Worm (Caenorhabditis elegans): ENCODE data around the gene T22B2.1.

Gene T22B2.1

DNA sequence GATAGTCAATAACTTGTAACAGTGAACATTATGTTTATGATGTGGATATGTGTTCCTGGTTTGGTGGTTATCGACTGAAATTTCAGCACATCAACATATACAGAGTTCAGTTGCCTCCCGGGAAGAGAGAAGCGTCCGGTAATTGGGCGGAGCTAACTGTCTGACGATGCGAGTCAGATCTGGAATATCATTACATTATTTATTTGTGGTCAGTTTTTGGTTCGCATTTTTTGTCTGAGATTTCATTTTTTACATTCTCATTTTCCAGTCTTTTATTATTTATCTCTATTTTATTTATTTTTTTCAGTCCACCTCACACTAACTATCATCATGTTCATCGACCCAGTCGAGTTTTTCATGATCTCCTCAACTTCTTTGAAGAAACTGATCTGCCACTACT lies at the start of gene T22B2.1:
Gene T22B2.1 (plus strand): TSS at position 301 of the 400 bp plus-strand sequence.
- TF ChIP-seq nhr-21 (tag; optimal IDR thresholded peaks at IDR 0.05), result no peak
- no peak for TF ChIP-seq nhr-10 (tag; optimal IDR thresholded peaks at IDR 0.05)
- TF ChIP-seq lin-11 (tag; optimal IDR thresholded peaks at IDR 0.05), result no peak
- TF ChIP-seq sem-4 (tag; optimal IDR thresholded peaks at IDR 0.05), result no peak
- TF ChIP-seq ceh-16 (tag; optimal IDR thresholded peaks at IDR 0.05), result no peak
- TF ChIP-seq lsy-2 (tag; optimal IDR thresholded peaks at IDR 0.05), result no peak
- no peak for TF ChIP-seq nhr-23 (tag; optimal IDR thresholded peaks at IDR 0.05)
- TF ChIP-seq nhr-6 (tag; optimal IDR thresholded peaks at IDR 0.05), result no peak
- no peak for TF ChIP-seq dmd-4 (tag; optimal IDR thresholded peaks at IDR 0.05)
- TF ChIP-seq aly-2 (tag; optimal IDR thresholded peaks at IDR 0.05), result no peak

DNA sequence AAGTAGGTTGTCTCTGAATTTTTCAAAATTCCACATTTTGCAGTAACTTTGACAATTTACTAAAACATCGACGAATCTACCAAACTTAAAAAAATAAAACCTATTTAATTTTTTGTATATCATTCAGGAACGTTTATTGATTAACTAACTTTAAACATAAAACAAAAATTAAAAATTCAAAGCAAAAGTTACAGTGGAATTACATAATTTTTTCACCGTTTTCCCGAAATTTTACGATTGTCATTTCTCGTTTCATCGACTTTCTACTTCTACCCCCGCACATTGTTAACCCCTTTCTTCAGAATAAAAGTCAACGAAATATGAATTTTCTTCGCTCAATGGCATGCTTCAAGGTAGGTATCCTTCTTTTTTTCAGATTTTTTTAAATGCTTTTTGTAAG lies 47.6 kb upstream of the T22B2.1 start, which contains the start of gene F47F2.1:
Gene F47F2.1 (plus strand): TSS at position 301 of the 400 bp plus-strand sequence.
- TF ChIP-seq nhr-25 (tag; optimal IDR thresholded peaks at IDR 0.05) (no peak), dmd-4 (tag; optimal IDR thresholded peaks at IDR 0.05) (no peak), peb-1 (tag; optimal IDR thresholded peaks at IDR 0.05) (no peak), nhr-77 (tag; optimal IDR thresholded peaks at IDR 0.05) (no peak), snpc-4 (tag; optimal IDR thresholded peaks at IDR 0.05) (no peak), unc-55 (GFP tag; optimal IDR thresholded peaks at IDR 0.05) (no peak), nhr-6 (tag; optimal IDR thresholded peaks at IDR 0.05) (no peak), ZK546.5 (tag; optimal IDR thresholded peaks at IDR 0.05) (no peak), lin-13 (GFP tag; optimal IDR thresholded peaks at IDR 0.05) (no peak), mab-5 (tag; optimal IDR thresholded peaks at IDR 0.05) (no peak), unc-62 (GFP tag; optimal IDR thresholded peaks at IDR 0.05) (no peak), nhr-21 (tag; optimal IDR thresholded peaks at IDR 0.05) (no peak), nhr-23 (tag; optimal IDR thresholded peaks at IDR 0.05) (no peak), elt-1 (tag; optimal IDR thresholded peaks at IDR 0.05) (no peak), C34F6.9 (tag; optimal IDR thresholded peaks at IDR 0.05) (no peak), elt-3 (tag; optimal IDR thresholded peaks at IDR 0.05) (no peak), mbf-1 (tag; optimal IDR thresholded peaks at IDR 0.05) (no peak), Y55F3AM.14 (GFP tag; optimal IDR thresholded peaks at IDR 0.05) (no peak)

- TF ChIP-seq sma-3 (GFP tag; optimal IDR thresholded peaks at IDR 0.05) (no peak), nhr-21 (tag; optimal IDR thresholded peaks at IDR 0.05) (no peak), ztf-11 (tag; optimal IDR thresholded peaks at IDR 0.05) (no peak), nhr-25 (tag; optimal IDR thresholded peaks at IDR 0.05) (no peak), R02D3.7 (tag; optimal IDR thresholded peaks at IDR 0.05) (no peak), dmd-4 (tag; optimal IDR thresholded peaks at IDR 0.05) (no peak)
These were observed 38.3 kb upstream of the T22B2.1 start for ce11 chrX:3887595-3887994.

ce11 chrX:3895577-3895976 lies 30.3 kb upstream of the T22B2.1 start, which contains the start of gene F47F2.3:
TSS of gene F47F2.3 (minus strand) at chrX:3895677.
- no peak for TF ChIP-seq ztf-11 (tag; optimal IDR thresholded peaks at IDR 0.05)
- no peak for TF ChIP-seq F13H6.1 (tag; optimal IDR thresholded peaks at IDR 0.05)
- no peak for TF ChIP-seq sem-4 (tag; optimal IDR thresholded peaks at IDR 0.05)
- TF ChIP-seq nhr-25 (tag; optimal IDR thresholded peaks at IDR 0.05), result no peak
- TF ChIP-seq lin-11 (tag; optimal IDR thresholded peaks at IDR 0.05), result no peak
- TF ChIP-seq alr-1 (tag; optimal IDR thresholded peaks at IDR 0.05), result no peak
- no peak for TF ChIP-seq mdl-1 (tag; optimal IDR thresholded peaks at IDR 0.05)
- no peak for TF ChIP-seq ztf-1 (GFP tag; conservative IDR thresholded peaks at IDR 0.05)
- TF ChIP-seq ZK546.5 (tag; optimal IDR thresholded peaks at IDR 0.05), result no peak
- no peak for TF ChIP-seq nhr-237 (tag; optimal IDR thresholded peaks at IDR 0.05)
- no peak for TF ChIP-seq blmp-1 (tag; optimal IDR thresholded peaks at IDR 0.05; ENCODE audit: insufficient read depth)
- TF ChIP-seq nhr-21 (tag; optimal IDR thresholded peaks at IDR 0.05), result no peak
- TF ChIP-seq R02D3.7 (tag; optimal IDR thresholded peaks at IDR 0.05), result no peak

DNA sequence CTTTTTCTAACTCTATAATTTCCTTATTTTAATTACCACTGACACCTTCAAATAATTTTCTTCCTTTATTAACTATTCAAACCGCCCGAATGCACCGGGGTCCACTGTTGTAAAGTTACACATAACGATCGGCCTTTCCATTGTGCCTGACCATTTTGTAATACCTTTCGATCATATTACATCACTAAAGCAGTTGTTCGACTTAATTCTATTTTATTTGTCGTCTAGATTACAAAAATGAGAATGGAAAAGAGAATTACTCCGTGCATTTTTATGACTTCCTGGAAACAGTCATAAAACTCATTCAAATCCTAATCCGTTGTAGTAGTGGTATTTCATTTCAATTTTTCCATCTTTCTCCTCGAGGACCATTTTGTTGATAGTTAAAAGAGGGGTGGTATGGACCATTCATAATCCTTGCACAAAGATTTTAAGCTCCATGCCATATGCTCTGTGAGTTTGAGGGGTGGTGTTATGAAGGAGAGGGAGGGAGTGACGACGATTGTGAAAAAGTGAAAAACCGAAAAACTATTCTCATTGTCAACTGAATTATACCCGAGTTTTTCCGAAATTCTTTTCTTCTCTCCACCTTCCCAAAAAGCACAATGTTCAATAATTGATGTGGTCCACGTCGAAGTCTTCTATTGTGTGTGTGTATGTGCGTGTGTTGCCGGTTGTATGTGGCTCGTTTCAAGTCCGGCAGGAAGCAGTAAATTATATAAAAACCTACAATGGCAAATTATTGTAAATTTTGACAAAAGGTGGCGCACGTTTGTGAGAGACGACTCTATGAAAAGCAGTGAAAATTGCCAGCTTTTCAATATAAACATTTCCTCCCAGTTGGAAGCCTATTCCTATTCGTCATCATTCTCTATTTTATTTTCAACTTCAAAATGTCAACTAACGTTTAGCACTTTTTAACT lies 27.4 kb upstream of the T22B2.1 start:
- TF ChIP-seq mab-5 (tag; optimal IDR thresholded peaks at IDR 0.05) (peak; percentile 77), nhr-77 (tag; optimal IDR thresholded peaks at IDR 0.05) (no peak), ceh-16 (tag; optimal IDR thresholded peaks at IDR 0.05) (no peak), nhr-25 (tag; optimal IDR thresholded peaks at IDR 0.05) (no peak), unc-55 (GFP tag; optimal IDR thresholded peaks at IDR 0.05) (peak; percentile 53), dmd-4 (tag; optimal IDR thresholded peaks at IDR 0.05) (no peak), mdl-1 (tag; optimal IDR thresholded peaks at IDR 0.05) (no peak), zag-1 (tag; optimal IDR thresholded peaks at IDR 0.05) (no peak), aly-2 (tag; optimal IDR thresholded peaks at IDR 0.05) (no peak), egl-27 (tag; optimal IDR thresholded peaks at IDR 0.05) (no peak), skn-1 (tag; optimal IDR thresholded peaks at IDR 0.05) (no peak), lsy-2 (tag; optimal IDR thresholded peaks at IDR 0.05) (no peak), R02D3.7 (tag; optimal IDR thresholded peaks at IDR 0.05) (no peak), mbf-1 (tag; optimal IDR thresholded peaks at IDR 0.05) (no peak), gmeb-1 (tag; optimal IDR thresholded peaks at IDR 0.05) (no peak), sem-4 (tag; optimal IDR thresholded peaks at IDR 0.05) (no peak), ama-1 (optimal IDR thresholded peaks at IDR 0.05) (no peak), ceh-82 (tag; optimal IDR thresholded peaks at IDR 0.05) (no peak), nhr-11 (tag; optimal IDR thresholded peaks at IDR 0.05) (no peak), ZK546.5 (tag; optimal IDR thresholded peaks at IDR 0.05) (no peak), peb-1 (tag; optimal IDR thresholded peaks at IDR 0.05) (no peak), nhr-237 (tag; optimal IDR thresholded peaks at IDR 0.05) (no peak), alr-1 (tag; optimal IDR thresholded peaks at IDR 0.05) (no peak), nhr-129 (tag; optimal IDR thresholded peaks at IDR 0.05) (peak; percentile 10), lin-13 (GFP tag; optimal IDR thresholded peaks at IDR 0.05) (no peak), sma-3 (GFP tag; optimal IDR thresholded peaks at IDR 0.05) (no peak)
